Worm (Caenorhabditis elegans): Measurements from ENCODE around the gene str-168.

Gene str-168

DNA sequence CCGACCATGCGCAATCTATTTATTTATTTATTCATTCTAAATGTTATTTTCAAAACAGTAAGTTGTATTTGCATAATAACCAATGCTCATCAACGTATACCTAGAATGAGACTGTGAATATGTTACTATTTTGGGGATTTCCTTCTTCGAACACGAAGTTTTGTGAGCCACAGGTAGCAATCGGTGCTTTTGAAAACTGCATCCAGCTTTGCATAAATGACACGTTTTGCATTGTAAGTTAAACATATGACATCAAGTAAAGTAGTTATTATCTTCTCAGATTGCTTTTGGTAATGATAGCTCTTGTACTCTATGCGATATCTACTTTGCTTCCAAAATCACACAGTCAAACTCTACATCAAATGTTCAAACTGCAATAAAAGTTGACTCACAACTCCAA lies 43.7 kb downstream of the str-168 start, which contains the start of gene E03H12.4:
Gene E03H12.4, plus strand, starts transcription at position 120 of the 400 bp plus-strand sequence.
- TF ChIP-seq tbx-2 (tag; optimal IDR thresholded peaks at IDR 0.05) (no peak), efl-1 (optimal IDR thresholded peaks at IDR 0.05) (no peak), efl-1 (GFP tag; optimal IDR thresholded peaks at IDR 0.05 in 1 of 2) (peak in 1 of 2 experiments; percentile 79), fkh-10 (GFP tag; optimal IDR thresholded peaks at IDR 0.05) (no peak), ets-5 (GFP tag; IDR thresholded peaks at IDR 0.05) (no peak)

DNA sequence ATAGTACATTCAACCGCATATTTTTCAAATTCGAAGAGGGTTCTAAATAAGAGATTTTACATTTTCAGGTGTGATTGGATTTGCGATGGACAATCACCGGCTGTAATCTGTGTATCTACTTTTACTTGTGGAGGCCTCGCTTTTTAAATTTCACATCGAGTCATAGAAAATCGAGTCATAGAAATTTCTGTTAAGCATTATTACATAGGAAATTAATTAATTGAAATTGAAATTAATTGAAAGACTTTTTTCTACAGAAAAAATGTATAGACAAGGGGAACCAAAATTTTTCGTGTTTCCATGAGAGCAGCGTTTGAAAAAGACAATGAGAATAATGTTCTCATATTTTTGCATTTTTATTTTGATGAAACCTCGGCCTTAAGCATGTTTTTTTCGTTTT lies 45.0 kb downstream of the str-168 start, which contains the start of gene clec-176:
Gene clec-176, plus strand, starts transcription at position 301 of the 400 bp plus-strand sequence.
- TF ChIP-seq egl-13 (tag; optimal IDR thresholded peaks at IDR 0.05), result no peak
- TF ChIP-seq fkh-10 (GFP tag; optimal IDR thresholded peaks at IDR 0.05), result no peak
- no peak for TF ChIP-seq nhr-11 (tag; optimal IDR thresholded peaks at IDR 0.05)
- TF ChIP-seq mdl-1 (tag; optimal IDR thresholded peaks at IDR 0.05), result no peak
- TF ChIP-seq nhr-71 (tag; optimal IDR thresholded peaks at IDR 0.05), result no peak
- no peak for TF ChIP-seq skn-1 (tag; optimal IDR thresholded peaks at IDR 0.05)
- TF ChIP-seq lin-15B (tag; optimal IDR thresholded peaks at IDR 0.05), result no peak
- TF ChIP-seq lin-35 (GFP tag; optimal IDR thresholded peaks at IDR 0.05), result no peak
- no peak for TF ChIP-seq pqm-1 (tag; optimal IDR thresholded peaks at IDR 0.05)
- no peak for TF ChIP-seq mef-2 (tag; optimal IDR thresholded peaks at IDR 0.05)
- no peak for TF ChIP-seq snu-23 (GFP tag; optimal IDR thresholded peaks at IDR 0.05)
- no peak for TF ChIP-seq ces-1 (GFP tag; optimal IDR thresholded peaks at IDR 0.05)
- no peak for TF ChIP-seq ztf-11 (tag; optimal IDR thresholded peaks at IDR 0.05)
- no peak for TF ChIP-seq F16B12.6 (tag; optimal IDR thresholded peaks at IDR 0.05)
- no peak for TF ChIP-seq hlh-4 (tag; optimal IDR thresholded peaks at IDR 0.05)
- no peak for TF ChIP-seq fkh-4 (tag; optimal IDR thresholded peaks at IDR 0.05; ENCODE audit: borderline replicate concordance)
- TF ChIP-seq elt-3 (tag; optimal IDR thresholded peaks at IDR 0.05), result no peak

DNA sequence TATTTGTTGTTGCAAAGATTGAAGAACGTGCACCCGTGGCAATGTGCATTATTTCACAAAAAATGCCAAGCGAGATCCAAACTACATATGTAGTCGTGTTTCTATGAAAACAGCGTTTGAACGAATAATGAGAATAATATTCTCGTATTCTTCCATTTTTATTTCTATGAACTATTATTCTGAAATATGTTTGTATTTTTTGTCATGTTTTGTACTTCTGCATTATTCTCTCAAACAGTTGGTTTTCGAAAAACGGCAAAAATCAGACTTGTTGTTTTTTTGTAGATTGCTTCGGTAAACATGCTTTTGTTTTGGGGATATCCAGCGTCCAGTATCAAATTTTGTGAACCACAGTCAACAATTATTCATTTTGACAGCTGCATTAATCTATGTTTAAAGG lies 47.5 kb downstream of the str-168 start, which contains the start of gene clec-177:
Gene clec-177, plus strand, starts transcription at position 301 of the 400 bp plus-strand sequence.
- TF ChIP-seq efl-1 (optimal IDR thresholded peaks at IDR 0.05) (no peak), efl-1 (GFP tag; optimal IDR thresholded peaks at IDR 0.05 in 1 of 2) (no peak), ztf-4 (tag; optimal IDR thresholded peaks at IDR 0.05) (no peak), ceh-8 (GFP tag; optimal IDR thresholded peaks at IDR 0.05) (no peak), nhr-19 (GFP tag; conservative IDR thresholded peaks at IDR 0.05) (no peak), nhr-28 (tag; optimal IDR thresholded peaks at IDR 0.05) (no peak), fkh-4 (tag; optimal IDR thresholded peaks at IDR 0.05; ENCODE audit: borderline replicate concordance) (no peak), nhr-11 (tag; optimal IDR thresholded peaks at IDR 0.05) (no peak), vab-15 (tag; optimal IDR thresholded peaks at IDR 0.05) (no peak)

DNA sequence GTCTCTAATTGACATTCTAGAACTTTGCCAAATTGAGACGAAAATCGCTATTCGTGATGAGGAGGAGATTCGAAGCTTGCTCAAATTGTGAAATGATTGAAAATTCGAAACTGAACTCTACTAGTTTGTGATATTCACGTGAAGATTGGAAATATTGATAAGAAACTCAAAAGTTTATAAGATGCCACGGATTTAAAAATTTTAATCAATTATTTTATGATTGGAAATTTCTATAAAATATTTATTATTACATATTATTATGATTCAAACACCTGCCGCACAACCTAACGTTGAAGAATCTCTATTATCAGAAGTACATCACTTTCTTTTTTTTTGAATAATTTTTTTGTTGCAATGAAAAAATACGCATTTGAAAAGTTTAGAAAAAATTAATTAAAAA lies 49.8 kb downstream of the str-168 start, which contains the start of gene E03H12.7:
Gene E03H12.7, minus strand, starts transcription at position 101 of the 400 bp plus-strand sequence.
- TF ChIP-seq unc-98 (GFP tag; IDR thresholded peaks at IDR 0.05) (no peak), ceh-63 (GFP tag; optimal IDR thresholded peaks at IDR 0.05) (no peak), nhr-237 (tag; optimal IDR thresholded peaks at IDR 0.05) (no peak), nhr-77 (tag; optimal IDR thresholded peaks at IDR 0.05) (no peak), swsn-7 (tag; optimal IDR thresholded peaks at IDR 0.05) (no peak), nhr-76 (tag; optimal IDR thresholded peaks at IDR 0.05) (no peak), aly-2 (tag; optimal IDR thresholded peaks at IDR 0.05) (no peak), lsy-2 (tag; optimal IDR thresholded peaks at IDR 0.05) (no peak), unc-130 (tag; optimal IDR thresholded peaks at IDR 0.05) (no peak), nhr-47 (tag; optimal IDR thresholded peaks at IDR 0.05) (no peak), C16A3.4 (tag; optimal IDR thresholded peaks at IDR 0.05) (no peak)

All from whole organism, L1 larva.